Worm (Caenorhabditis elegans) whole organism, L4 larva: Measurements from ENCODE around the gene F59A6.2.

ENCODE experiments used
- D1046.2 ChIP-seq: fragments of 200-800 bp; sonication (Bioruptor generic); IDR thresholded peaks from 2 replicates; pipeline ENCODE4 v1.3.6; 2022; ENCODE audit warnings: missing genetic modification characterization, missing compliant biosample characterization
- F26F4.8 ChIP-seq: fragments of 200-800 bp; sonication (Bioruptor generic); conservative IDR thresholded peaks from 2 replicates; pipeline ENCODE4 v1.3.6; 2022; ENCODE audit warnings: missing genetic modification characterization, missing compliant biosample characterization
- Y105C5A.15 ChIP-seq: fragments of 200-800 bp; sonication (Bioruptor generic); IDR thresholded peaks from 2 replicates; pipeline ENCODE4 v1.3.6; 2022; ENCODE audit warnings: missing genetic modification characterization, missing compliant biosample characterization
- Y5F2A.4 ChIP-seq: fragments of 200-800 bp; sonication (Bioruptor generic); optimal IDR thresholded peaks from 2 replicates; lab custom pipeline; 2018; ENCODE audit warnings: mild to moderate bottlenecking, missing genetic modification characterization, missing compliant biosample characterization
- Y75B8A.6 ChIP-seq: fragments of 200-800 bp; sonication (Bioruptor generic); IDR thresholded peaks from 2 replicates; pipeline ENCODE4 v1.3.6; 2022; ENCODE audit warnings: missing genetic modification reagents, missing genetic modification characterization, missing compliant biosample characterization
- ZK546.5 ChIP-seq, 2 experiments: sonication (generic microtip); optimal IDR thresholded peaks; 2 replicates each; lab custom pipeline; 2017; ENCODE audit warnings: missing biosample characterization in 2 of 2, missing genetic modification characterization in 2 of 2
- aha-1 ChIP-seq: fragments of 150-350 bp; peaks from one replicate; lab custom pipeline; 2014; ENCODE audit warnings: missing biosample characterization, missing genetic modification characterization
- ama-1 ChIP-seq: fragments of 150-350 bp; optimal IDR thresholded peaks from 2 replicates; lab custom pipeline; 2014; ENCODE audit warnings: inconsistent platforms, mixed read lengths
- ceh-32 ChIP-seq: sonication (generic microtip); optimal IDR thresholded peaks from 2 replicates; lab custom pipeline; 2016; ENCODE audit warnings: mild to moderate bottlenecking, missing genetic modification characterization, missing compliant biosample characterization; ENCODE audit not compliant: poor library complexity
- ceh-82 ChIP-seq: sonication (generic microtip); optimal IDR thresholded peaks from 2 replicates; lab custom pipeline; 2017; ENCODE audit warnings: missing biosample characterization, missing genetic modification characterization
- ces-1 ChIP-seq: fragments of 150-350 bp; sonication (generic microtip); optimal IDR thresholded peaks from 4 replicates; lab custom pipeline; 2014; ENCODE audit warnings: missing biosample characterization, missing genetic modification reagents, missing genetic modification characterization
- daf-12 ChIP-seq: fragments of 150-350 bp; optimal IDR thresholded peaks from 2 replicates; lab custom pipeline; 2014; ENCODE audit warnings: missing biosample characterization, missing genetic modification reagents, missing genetic modification characterization
- daf-16 ChIP-seq, 3 experiments: sonication (generic microtip); optimal IDR thresholded peaks; 2 replicates each; lab custom pipeline; 2016 to 2017; ENCODE audit warnings: missing genetic modification characterization in 3 of 3, missing genetic modification reagents in 3 of 3, mild to moderate bottlenecking in 2 of 3, missing compliant biosample characterization in 2 of 3, missing biosample characterization in 1 of 3, moderate library complexity in 1 of 3
- daf-19 ChIP-seq: fragments of 200-800 bp; sonication (Bioruptor generic); conservative IDR thresholded peaks from 2 replicates; pipeline ENCODE4 v1.3.6; 2022; ENCODE audit warnings: missing genetic modification characterization, missing compliant biosample characterization
- daf-8 ChIP-seq: fragments of 200-800 bp; sonication (Bioruptor generic); IDR thresholded peaks from 2 replicates; pipeline ENCODE4 v1.3.6; 2022; ENCODE audit warnings: missing genetic modification characterization, missing compliant biosample characterization
- dmd-6 ChIP-seq: fragments of 200-800 bp; sonication (Bioruptor generic); IDR thresholded peaks from 2 replicates; pipeline ENCODE4 v1.3.6; 2022; ENCODE audit warnings: missing genetic modification reagents, missing genetic modification characterization, missing compliant biosample characterization
- dpl-1 ChIP-seq: fragments of 150-350 bp; optimal IDR thresholded peaks from 2 replicates; lab custom pipeline; 2014; ENCODE audit warnings: missing biosample characterization, missing genetic modification reagents, missing genetic modification characterization
- duxl-1 ChIP-seq: sonication (generic microtip); optimal IDR thresholded peaks from 2 replicates; lab custom pipeline; 2016; ENCODE audit warnings: mild to moderate bottlenecking, missing genetic modification characterization, moderate library complexity, missing compliant biosample characterization; ENCODE audit not compliant: poor library complexity
- dve-1 ChIP-seq: sonication (generic microtip); optimal IDR thresholded peaks from 2 replicates; lab custom pipeline; 2017; ENCODE audit warnings: antibody characterized with exemption, mild to moderate bottlenecking, missing genetic modification characterization, missing compliant biosample characterization; ENCODE audit not compliant: insufficient read depth
- egl-27 ChIP-seq: sonication (generic microtip); optimal IDR thresholded peaks from 3 replicates; lab custom pipeline; 2017; ENCODE audit warnings: missing biosample characterization, missing genetic modification reagents, missing genetic modification characterization
- fos-1 ChIP-seq: fragments of 150-350 bp; optimal IDR thresholded peaks from 2 replicates; lab custom pipeline; 2014; ENCODE audit warnings: missing biosample characterization, missing genetic modification characterization
- hif-1 ChIP-seq, 2 experiments: sonication (generic microtip); optimal IDR thresholded peaks; 2 replicates each; lab custom pipeline; 2016 to 2017; ENCODE audit warnings: missing compliant biosample characterization in 2 of 2, missing genetic modification characterization in 2 of 2, missing genetic modification reagents in 2 of 2, missing genotype in 2 of 2, mild to moderate bottlenecking in 1 of 2
- hlh-30 ChIP-seq: sonication (generic microtip); optimal IDR thresholded peaks from 2 replicates; lab custom pipeline; 2017; ENCODE audit warnings: antibody characterized with exemption, mild to moderate bottlenecking, missing genetic modification characterization, missing compliant biosample characterization; ENCODE audit not compliant: insufficient read depth
- lin-1 ChIP-seq: fragments of 200-800 bp; sonication (Bioruptor generic); IDR thresholded peaks from 2 replicates; pipeline ENCODE4 v1.3.6; 2022; ENCODE audit warnings: missing genetic modification reagents, missing genetic modification characterization, missing compliant biosample characterization
- lin-13 ChIP-seq: fragments of 150-350 bp; optimal IDR thresholded peaks from 2 replicates; lab custom pipeline; 2014; ENCODE audit warnings: missing biosample characterization, missing genetic modification reagents, missing genetic modification characterization
- lin-15B ChIP-seq: fragments of 150-350 bp; sonication (generic microtip); optimal IDR thresholded peaks from 3 replicates; lab custom pipeline; 2014; ENCODE audit warnings: missing biosample characterization, missing genetic modification characterization
- lin-29 ChIP-seq: fragments of 200-800 bp; sonication (Bioruptor generic); IDR thresholded peaks from 2 replicates; pipeline ENCODE4 v1.3.6; 2022; ENCODE audit warnings: missing genetic modification reagents, missing genetic modification characterization, missing compliant biosample characterization
- lin-38 ChIP-seq: fragments of 200-800 bp; sonication (Bioruptor generic); IDR thresholded peaks from 2 replicates; pipeline ENCODE4 v1.3.6; 2022; ENCODE audit warnings: missing genetic modification reagents, missing genetic modification characterization, missing compliant biosample characterization
- lin-39 ChIP-seq: fragments of 150-350 bp; optimal IDR thresholded peaks from 2 replicates; lab custom pipeline; 2014; ENCODE audit warnings: missing biosample characterization, missing genetic modification reagents, missing genetic modification characterization
- mdt-29 ChIP-seq: fragments of 200-800 bp; sonication (Bioruptor generic); IDR thresholded peaks from 2 replicates; pipeline ENCODE4 v1.3.6; 2022; ENCODE audit warnings: missing genetic modification reagents, missing genetic modification characterization, missing compliant biosample characterization
- nhr-111 ChIP-seq: fragments of 200-800 bp; sonication (Bioruptor generic); optimal IDR thresholded peaks from 2 replicates; lab custom pipeline; 2018; ENCODE audit warnings: mild to moderate bottlenecking, missing genetic modification characterization, missing compliant biosample characterization
- nhr-25 ChIP-seq: sonication (generic microtip); optimal IDR thresholded peaks from 2 replicates; lab custom pipeline; 2017; ENCODE audit warnings: missing genetic modification characterization, mild to moderate bottlenecking, missing compliant biosample characterization, antibody characterized with exemption, moderate library complexity, borderline replicate concordance; ENCODE audit not compliant: insufficient read depth
- nhr-6 ChIP-seq: fragments of 150-350 bp; optimal IDR thresholded peaks from 2 replicates; lab custom pipeline; 2014; ENCODE audit warnings: missing biosample characterization, missing genetic modification characterization
- nhr-76 ChIP-seq: fragments of 150-350 bp; optimal IDR thresholded peaks from 2 replicates; lab custom pipeline; 2014; ENCODE audit warnings: missing biosample characterization, missing genetic modification characterization
- nhr-77 ChIP-seq: fragments of 150-350 bp; optimal IDR thresholded peaks from 2 replicates; lab custom pipeline; 2014; ENCODE audit warnings: missing biosample characterization, missing genetic modification characterization
- pqm-1 ChIP-seq: sonication (generic microtip); optimal IDR thresholded peaks from 2 replicates; lab custom pipeline; 2017; ENCODE audit warnings: missing biosample characterization, missing genetic modification characterization
- saeg-2 ChIP-seq: fragments of 200-800 bp; sonication (Bioruptor generic); IDR thresholded peaks from 2 replicates; pipeline ENCODE4 v1.3.6; 2022; ENCODE audit warnings: missing genetic modification reagents, missing genetic modification characterization, missing compliant biosample characterization
- snpc-1.2 ChIP-seq: fragments of 200-800 bp; sonication (Bioruptor generic); IDR thresholded peaks from 2 replicates; pipeline ENCODE4 v1.3.6; 2022; ENCODE audit warnings: missing genetic modification reagents, missing genetic modification characterization, missing compliant biosample characterization
- snpc-4 ChIP-seq: fragments of 150-350 bp; optimal IDR thresholded peaks from 2 replicates; lab custom pipeline; 2014; ENCODE audit warnings: missing biosample characterization, missing genetic modification characterization
- tag-97 ChIP-seq: fragments of 200-800 bp; sonication (Bioruptor generic); IDR thresholded peaks from 2 replicates; pipeline ENCODE4 v1.3.6; 2022; ENCODE audit warnings: missing genetic modification characterization, missing compliant biosample characterization
- unc-130 ChIP-seq: sonication (generic microtip); optimal IDR thresholded peaks from 2 replicates; lab custom pipeline; 2016; ENCODE audit warnings: missing genetic modification reagents, missing genetic modification characterization, missing compliant biosample characterization
- unc-62 ChIP-seq, 3 experiments: fragments of 150-350 bp in 1 of 3; sonication (generic microtip); optimal IDR thresholded peaks in 2 of 3; peaks in 1 of 3; 1 replicate in 1 of 3; 2 replicates in 2 of 3; lab custom pipeline; 2014 to 2017; ENCODE audit warnings: missing biosample characterization in 3 of 3, missing genetic modification characterization in 3 of 3, missing genetic modification reagents in 3 of 3, missing genotype in 1 of 3
- vab-7 ChIP-seq: fragments of 200-800 bp; sonication (Bioruptor generic); IDR thresholded peaks from 2 replicates; pipeline ENCODE4 v1.3.6; 2022; ENCODE audit warnings: missing genetic modification reagents, missing genetic modification characterization, missing compliant biosample characterization
- ztf-11 ChIP-seq: fragments of 150-350 bp; optimal IDR thresholded peaks from 2 replicates; lab custom pipeline; 2014; ENCODE audit warnings: missing biosample characterization, missing genetic modification characterization
- ztf-7 ChIP-seq: fragments of 150-350 bp; optimal IDR thresholded peaks from 2 replicates; lab custom pipeline; 2014; ENCODE audit warnings: missing biosample characterization, missing genetic modification characterization

F59A6.2 gene

ce11 chrII:5027952-5028351, 13.5 kb downstream of the F59A6.2 start:
- TF ChIP-seq hif-1 (tag; optimal IDR thresholded peaks at IDR 0.05; lab: Kevin White, UChicago) (no peak), unc-62 (GFP tag; optimal IDR thresholded peaks at IDR 0.05 in 1 of 2; lab: Kevin White, UChicago) (peak in 1 of 2 experiments; percentile 99), unc-62 (tag; optimal IDR thresholded peaks at IDR 0.05; lab: Kevin White, UChicago) (no peak)

DNA sequence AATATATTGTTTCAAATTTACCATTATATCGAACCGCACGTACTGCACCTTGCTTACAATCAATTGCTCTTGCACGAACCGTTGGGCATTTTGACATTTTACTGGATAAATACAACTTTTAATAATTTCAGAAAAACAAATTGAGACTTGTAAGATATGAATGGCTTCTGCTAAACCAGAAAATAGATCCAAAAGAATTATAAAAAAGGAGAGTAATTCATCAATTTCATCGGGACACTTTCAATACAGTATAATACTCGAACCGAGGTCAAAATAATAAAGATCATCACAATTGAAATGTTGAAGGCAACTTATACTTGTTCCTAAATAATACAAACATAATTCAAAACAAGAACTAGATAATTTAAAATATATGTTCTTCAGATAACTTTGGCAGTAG, 17.1 kb downstream of the F59A6.2 start, which contains the start of gene wdr-83:
Gene wdr-83 (minus strand): TSS at position 101 of the 400 bp plus-strand sequence.
- TF ChIP-seq ama-1 (lab: Kevin White, UChicago) (no peak), Y75B8A.6 (no peak), duxl-1 (tag; lab: Kevin White, UChicago) (no peak), nhr-25 (tag; lab: Kevin White, UChicago) (no peak)

DNA sequence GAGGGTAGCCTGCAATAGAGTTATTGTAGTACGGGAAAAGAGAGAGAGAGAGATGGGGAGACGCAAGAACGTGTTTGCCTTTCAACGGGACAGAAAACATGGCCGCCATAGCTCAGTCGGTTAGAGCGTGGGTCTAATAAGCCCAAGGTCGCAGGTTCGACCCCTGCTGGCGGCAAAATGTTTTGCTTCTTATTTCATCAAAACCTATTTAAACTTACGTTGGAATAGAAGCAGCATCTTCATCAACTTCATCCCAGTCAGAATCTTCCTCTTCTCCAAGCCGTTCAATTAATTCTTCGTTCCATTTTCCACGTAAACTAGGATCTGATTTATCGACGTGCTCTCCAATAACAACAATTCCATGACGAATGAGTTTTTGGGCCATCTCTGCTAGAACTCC, 18.2 kb downstream of the F59A6.2 start:
- TF ChIP-seq ceh-32 (no peak), ztf-7 (tag; lab: Kevin White, UChicago) (peak; percentile 65), Y75B8A.6 (peak; percentile 81; the same call in 1 of the 2 replicates), F26F4.8 (peak; percentile 72; the same call in 1 of the 2 replicates), ceh-82 (tag; lab: Kevin White, UChicago) (no peak), D1046.2 (peak; percentile 78), lin-39 (no peak), nhr-77 (tag; lab: Kevin White, UChicago) (peak; percentile 71), vab-7 (GFP tag; lab: Robert Waterston, UW) (peak; percentile 86), tag-97 (no peak), snpc-1.2 (GFP tag; lab: Robert Waterston, UW) (peak; percentile 87), ztf-11 (tag; lab: Kevin White, UChicago) (no peak), lin-15B (tag; lab: Kevin White, UChicago) (no peak), aha-1 (tag; lab: Kevin White, UChicago) (peak; percentile 98), Y105C5A.15 (GFP tag; lab: Robert Waterston, UW) (peak; percentile 86; the same call in 1 of the 2 replicates), Y5F2A.4 (peak; percentile 80), lin-1 (GFP tag; lab: Robert Waterston, UW) (peak; percentile 70; the same call in 1 of the 2 replicates), unc-130 (GFP tag; lab: Kevin White, UChicago) (peak; percentile 72), ces-1 (GFP tag; lab: Kevin White, UChicago) (no peak), pqm-1 (tag; lab: Kevin White, UChicago) (no peak), dmd-6 (peak; percentile 68), saeg-2 (GFP tag; lab: Robert Waterston, UW) (0 out of 2 replicates have a peak, but pooled peaks have one; percentile 48), dpl-1 (GFP tag; lab: Kevin White, UChicago) (peak; percentile 45), unc-62 (GFP tag; optimal IDR thresholded peaks at IDR 0.05 in 1 of 2; lab: Kevin White, UChicago) (peak in 1 of 2 experiments; percentile 80), unc-62 (tag; optimal IDR thresholded peaks at IDR 0.05; lab: Kevin White, UChicago) (no peak), ZK546.5 (tag; optimal IDR thresholded peaks at IDR 0.05; lab: Kevin White, UChicago) (no peak), daf-19 (GFP tag; lab: Robert Waterston, UW) (peak; percentile 75; the same call in 1 of the 2 replicates), nhr-6 (tag; lab: Kevin White, UChicago) (peak; percentile 60), egl-27 (tag; lab: Kevin White, UChicago) (no peak), nhr-76 (tag; lab: Kevin White, UChicago) (no peak), lin-29 (no peak), daf-8 (GFP tag; lab: Robert Waterston, UW) (0 out of 2 replicates have a peak, but pooled peaks have one; percentile 21), lin-13 (GFP tag; lab: Kevin White, UChicago) (peak; percentile 60), fos-1 (tag; lab: Kevin White, UChicago) (no peak), daf-12 (tag; lab: Kevin White, UChicago) (no peak), lin-38 (GFP tag; lab: Robert Waterston, UW) (peak; percentile 84), dve-1 (tag; lab: Kevin White, UChicago) (peak; percentile 26), mdt-29 (no peak), daf-16 (GFP tag; optimal IDR thresholded peaks at IDR 0.05; lab: Kevin White, UChicago) (peak in 1 of 2 experiments; percentile 75), daf-16 (tag; optimal IDR thresholded peaks at IDR 0.05; lab: Kevin White, UChicago) (peak; percentile 70), nhr-111 (GFP tag; lab: Kevin White, UChicago) (peak; percentile 42), snpc-4 (tag; lab: Kevin White, UChicago) (no peak), hlh-30 (tag; lab: Kevin White, UChicago) (peak; percentile 29), duxl-1 (tag; lab: Kevin White, UChicago) (peak; percentile 78)
